Worm (Caenorhabditis elegans): ENCODE results near the gene myrf-2.

The myrf-2 gene

ce11 chrX:10167005-10167404 is 27.2 kb downstream of the myrf-2 start, which contains the start of gene rnp-9:
Gene rnp-9 (plus strand): TSS chrX:10167305.
- TF ChIP-seq nhr-120 (GFP tag; IDR thresholded peaks at IDR 0.05) = no peak
- TF ChIP-seq pbrm-1 (GFP tag; IDR thresholded peaks at IDR 0.05) = no peak
- no peak for TF ChIP-seq F37B4.10 (GFP tag; IDR thresholded peaks at IDR 0.05)
- TF ChIP-seq madf-3 (GFP tag; IDR thresholded peaks at IDR 0.05) = no peak

- TF ChIP-seq F33H1.4 (GFP tag; IDR thresholded peaks at IDR 0.05) (no peak), Y79H2A.3 (GFP tag; conservative IDR thresholded peaks at IDR 0.05) (no peak), madf-10 (tag; optimal IDR thresholded peaks at IDR 0.05) (no peak), attf-5 (GFP tag; optimal IDR thresholded peaks at IDR 0.05) (no peak)
Measured at ce11 chrX:10163212-10163611, 31.0 kb downstream of the myrf-2 start.

ce11 chrX:10162476-10162875 is 31.7 kb downstream of the myrf-2 start:
- TF ChIP-seq hmg-20 (GFP tag; IDR thresholded peaks at IDR 0.05) (no peak), F55B11.4 (tag; optimal IDR thresholded peaks at IDR 0.05; ENCODE audit: borderline replicate concordance, insufficient read depth) (no peak), T07F8.4 (tag; optimal IDR thresholded peaks at IDR 0.05) (no peak), cebp-2 (GFP tag; IDR thresholded peaks at IDR 0.05) (no peak)

DNA sequence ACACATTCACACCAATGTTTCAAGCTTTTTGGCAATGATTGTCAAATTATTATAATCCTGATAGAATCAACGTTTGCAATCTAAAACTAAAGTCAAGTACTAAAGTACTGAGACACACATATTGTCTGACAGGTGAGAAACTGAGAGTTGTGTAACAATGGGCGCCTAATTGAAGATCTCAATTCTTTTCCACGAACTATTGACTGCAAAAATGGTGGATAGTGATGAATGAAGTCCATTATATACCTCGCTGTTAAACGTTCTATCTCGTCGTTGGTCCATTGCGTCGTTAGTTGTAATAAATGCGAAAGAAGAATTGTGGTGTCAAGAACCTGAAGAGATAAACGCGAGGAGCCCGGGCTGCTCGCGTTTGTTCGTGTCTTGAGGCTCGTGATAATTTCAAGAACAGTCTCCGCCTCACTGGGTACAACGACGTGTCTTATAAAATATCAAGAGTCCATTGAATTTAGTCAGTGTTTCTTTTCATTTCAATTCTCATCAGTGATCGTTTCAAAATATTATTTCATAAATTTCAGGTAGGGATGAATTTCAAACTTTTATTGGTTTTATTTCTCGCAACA is 34.0 kb downstream of the myrf-2 start, which contains the start of gene F09B9.4:
Gene F09B9.4, plus strand, starts transcription at position 531 of the 581 bp plus-strand sequence.
- no peak for TF ChIP-seq ztf-3 (GFP tag; optimal IDR thresholded peaks at IDR 0.05)
- TF ChIP-seq hmg-20 (GFP tag; IDR thresholded peaks at IDR 0.05) = no peak
- TF ChIP-seq ceh-27 (GFP tag; optimal IDR thresholded peaks at IDR 0.05) = no peak
- TF ChIP-seq madf-8 (GFP tag; conservative IDR thresholded peaks at IDR 0.05) = no peak
- no peak for TF ChIP-seq F22D6.2 (tag; optimal IDR thresholded peaks at IDR 0.05)

DNA sequence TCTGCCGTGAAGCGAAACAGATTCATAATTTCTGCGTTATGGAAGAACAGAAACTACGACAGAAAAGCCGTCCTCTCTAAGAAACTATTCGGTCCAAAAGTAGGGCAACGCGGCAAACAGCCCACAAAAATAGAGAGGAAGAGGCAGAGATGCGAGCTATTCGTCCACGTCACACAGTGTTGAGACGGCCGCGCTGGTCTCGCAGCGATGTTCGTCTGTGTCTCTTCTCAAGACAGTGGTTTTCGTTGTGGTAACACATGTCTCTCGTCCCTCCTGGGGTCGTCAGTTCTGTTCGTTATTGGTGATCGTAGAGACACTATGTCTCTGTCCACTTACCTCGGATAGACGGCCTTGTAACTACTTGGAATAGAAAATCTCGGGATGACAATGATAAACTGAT is 35.5 kb downstream of the myrf-2 start, which contains the start of gene erd-2.1:
Gene erd-2.1, minus strand, starts transcription at position 114 of the 400 bp plus-strand sequence.
- no peak for TF ChIP-seq pha-4 (tag; optimal IDR thresholded peaks at IDR 0.05)
- peak; percentile 28 for TF ChIP-seq K12H6.12 (tag; optimal IDR thresholded peaks at IDR 0.05)
- TF ChIP-seq hmg-20 (GFP tag; IDR thresholded peaks at IDR 0.05) = no peak
- TF ChIP-seq hmg-1.2 (GFP tag; IDR thresholded peaks at IDR 0.05) = peak; percentile 81
- peak; percentile 62 for TF ChIP-seq ZK185.1 (tag; optimal IDR thresholded peaks at IDR 0.05; ENCODE audit: poor library complexity, severe bottlenecking)
- TF ChIP-seq F49E8.2 (tag; optimal IDR thresholded peaks at IDR 0.05; ENCODE audit: insufficient read depth) = no peak
- peak; percentile 44 for TF ChIP-seq lin-40 (tag; optimal IDR thresholded peaks at IDR 0.05)
- peak; percentile 18 for TF ChIP-seq tbp1 (GFP tag; optimal IDR thresholded peaks at IDR 0.05)
- peak; percentile 96 to 97 for TF ChIP-seq let-607 (tag; optimal IDR thresholded peaks at IDR 0.05)
- TF ChIP-seq ztf-25 (GFP tag; IDR thresholded peaks at IDR 0.05) = no peak
- peak; percentile 91 for TF ChIP-seq nfyb-1 (GFP tag; IDR thresholded peaks at IDR 0.05)
- peak; percentile 60 for TF ChIP-seq F33H1.4 (GFP tag; IDR thresholded peaks at IDR 0.05)
- TF ChIP-seq nhr-80 (tag; optimal IDR thresholded peaks at IDR 0.05) = peak; percentile 82
- TF ChIP-seq ceh-91 (GFP tag; IDR thresholded peaks at IDR 0.05) = no peak
- TF ChIP-seq zfh-2 (GFP tag; conservative IDR thresholded peaks at IDR 0.05) = peak; percentile 85
- TF ChIP-seq ztf-6 (GFP tag; IDR thresholded peaks at IDR 0.05) = no peak
- TF ChIP-seq ceh-27 (GFP tag; optimal IDR thresholded peaks at IDR 0.05) = peak; percentile 46
- TF ChIP-seq mcd-1 (GFP tag; IDR thresholded peaks at IDR 0.05) = 0 out of 2 replicates have a peak, but pooled peaks have one; percentile 17
- TF ChIP-seq gei-17 (GFP tag; optimal IDR thresholded peaks at IDR 0.05) = peak; percentile 31

Data from whole organism, young adult.